Worm (Caenorhabditis elegans) whole organism, mixed stage, embryonic: Measurements from ENCODE around the gene F09C6.15.

Experiments
- M03D4.4 ChIP-seq: sonication (generic microtip); optimal IDR thresholded peaks from 2 replicates; lab custom pipeline; 2017; ENCODE audit warnings: mild to moderate bottlenecking, missing genetic modification characterization, missing compliant biosample characterization
- bed-3 ChIP-seq: fragments of 200-800 bp; sonication (Bioruptor generic); optimal IDR thresholded peaks from 3 replicates; lab custom pipeline; 2018; ENCODE audit warnings: mild to moderate bottlenecking, missing genetic modification characterization, moderate library complexity, missing compliant biosample characterization
- blmp-1 ChIP-seq: fragments of 150-350 bp; optimal IDR thresholded peaks from 2 replicates; lab custom pipeline; 2014; ENCODE audit warnings: missing biosample characterization, missing genetic modification characterization
- ceh-39 ChIP-seq: fragments of 150-350 bp; optimal IDR thresholded peaks from 2 replicates; lab custom pipeline; 2014; ENCODE audit warnings: missing biosample characterization, missing genetic modification characterization
- ceh-43 ChIP-seq: fragments of 200-800 bp; sonication (Bioruptor generic); optimal IDR thresholded peaks from 2 replicates; lab custom pipeline; 2018; ENCODE audit warnings: mild to moderate bottlenecking, missing genetic modification characterization, moderate library complexity, missing compliant biosample characterization
- ceh-83 ChIP-seq: fragments of 200-800 bp; sonication (Bioruptor generic); optimal IDR thresholded peaks from 2 replicates; lab custom pipeline; 2018; ENCODE audit warnings: mild to moderate bottlenecking, missing genetic modification characterization, missing compliant biosample characterization
- ces-1 ChIP-seq: fragments of 150-350 bp; optimal IDR thresholded peaks from 2 replicates; lab custom pipeline; 2014; ENCODE audit warnings: missing biosample characterization, missing genetic modification reagents, missing genetic modification characterization
- drap-1 ChIP-seq: fragments of 200-800 bp; sonication (Bioruptor generic); optimal IDR thresholded peaks from 3 replicates; lab custom pipeline; 2018; ENCODE audit warnings: mild to moderate bottlenecking, missing genetic modification characterization, missing compliant biosample characterization
- elt-3 ChIP-seq: fragments of 150-350 bp; optimal IDR thresholded peaks from 2 replicates; lab custom pipeline; 2014; ENCODE audit warnings: missing biosample characterization, missing genetic modification characterization
- flh-1 ChIP-seq: fragments of 200-800 bp; sonication (Bioruptor generic); optimal IDR thresholded peaks from 2 replicates; lab custom pipeline; 2018; ENCODE audit warnings: mild to moderate bottlenecking, missing genetic modification characterization, moderate library complexity, missing compliant biosample characterization
- ham-2 ChIP-seq: fragments of 200-800 bp; sonication (Bioruptor generic); optimal IDR thresholded peaks from 2 replicates; lab custom pipeline; 2018; ENCODE audit warnings: mild to moderate bottlenecking, missing genetic modification characterization, missing compliant biosample characterization
- hlh-1 ChIP-seq: fragments of 150-350 bp; optimal IDR thresholded peaks from 2 replicates; lab custom pipeline; 2014; ENCODE audit warnings: missing biosample characterization, missing genetic modification reagents, missing genetic modification characterization
- lin-13 ChIP-seq: fragments of 150-350 bp; optimal IDR thresholded peaks from 2 replicates; lab custom pipeline; 2014; ENCODE audit warnings: missing biosample characterization, missing genetic modification characterization
- lin-32 ChIP-seq: fragments of 200-800 bp; sonication (Bioruptor generic); optimal IDR thresholded peaks from 2 replicates; lab custom pipeline; 2018; ENCODE audit warnings: mild to moderate bottlenecking, missing genetic modification characterization, missing compliant biosample characterization
- lsy-2 ChIP-seq: fragments of 150-350 bp; optimal IDR thresholded peaks from 2 replicates; lab custom pipeline; 2014; ENCODE audit warnings: missing biosample characterization, missing genetic modification characterization
- mab-5 ChIP-seq: fragments of 150-350 bp; optimal IDR thresholded peaks from 2 replicates; lab custom pipeline; 2014; ENCODE audit warnings: missing biosample characterization, missing genetic modification characterization
- mep-1 ChIP-seq: fragments of 150-350 bp; optimal IDR thresholded peaks from 2 replicates; lab custom pipeline; 2017; ENCODE audit warnings: missing biosample characterization, missing genetic modification reagents, missing genetic modification characterization, inconsistent platforms
- mls-2 ChIP-seq: sonication (generic microtip); optimal IDR thresholded peaks from 2 replicates; lab custom pipeline; 2016; ENCODE audit warnings: mild to moderate bottlenecking, missing genetic modification characterization, moderate library complexity, missing compliant biosample characterization
- nhr-12 ChIP-seq: fragments of 150-350 bp; optimal IDR thresholded peaks from 2 replicates; lab custom pipeline; 2014; ENCODE audit warnings: missing biosample characterization, missing genetic modification characterization
- nhr-2 ChIP-seq: fragments of 150-350 bp; optimal IDR thresholded peaks from 2 replicates; lab custom pipeline; 2014; ENCODE audit warnings: missing biosample characterization, missing genetic modification characterization
- nhr-237 ChIP-seq: fragments of 150-350 bp; optimal IDR thresholded peaks from 2 replicates; lab custom pipeline; 2014; ENCODE audit warnings: missing biosample characterization, missing genetic modification characterization
- nhr-28 ChIP-seq: fragments of 150-350 bp; optimal IDR thresholded peaks from 2 replicates; lab custom pipeline; 2014; ENCODE audit warnings: missing biosample characterization, missing genetic modification characterization
- sem-2 ChIP-seq: fragments of 200-800 bp; sonication (Bioruptor generic); optimal IDR thresholded peaks from 2 replicates; lab custom pipeline; 2018; ENCODE audit warnings: mild to moderate bottlenecking, missing genetic modification characterization, missing compliant biosample characterization
- tbx-8 ChIP-seq: fragments of 200-800 bp; sonication (Bioruptor generic); optimal IDR thresholded peaks from 2 replicates; lab custom pipeline; 2018; ENCODE audit warnings: mild to moderate bottlenecking, missing genetic modification characterization, moderate library complexity, missing compliant biosample characterization
- unc-120 ChIP-seq: sonication (generic microtip); optimal IDR thresholded peaks from 2 replicates; lab custom pipeline; 2017; ENCODE audit warnings: missing genetic modification characterization, missing compliant biosample characterization; ENCODE audit not compliant: poor library complexity, severe bottlenecking
- unc-39 ChIP-seq: fragments of 150-350 bp; optimal IDR thresholded peaks from 2 replicates; lab custom pipeline; 2014; ENCODE audit warnings: missing biosample characterization, missing genetic modification characterization
- unc-62 ChIP-seq: fragments of 150-350 bp; optimal IDR thresholded peaks from 2 replicates; lab custom pipeline; 2014; ENCODE audit warnings: missing biosample characterization, missing genetic modification reagents, missing genetic modification characterization
- zip-8 ChIP-seq: fragments of 150-350 bp; optimal IDR thresholded peaks from 2 replicates; lab custom pipeline; 2014; ENCODE audit warnings: missing biosample characterization, missing genetic modification characterization
- ztf-11 ChIP-seq: fragments of 150-350 bp; optimal IDR thresholded peaks from 2 replicates; lab custom pipeline; 2014; ENCODE audit warnings: missing biosample characterization, missing genetic modification characterization

Gene F09C6.15

DNA sequence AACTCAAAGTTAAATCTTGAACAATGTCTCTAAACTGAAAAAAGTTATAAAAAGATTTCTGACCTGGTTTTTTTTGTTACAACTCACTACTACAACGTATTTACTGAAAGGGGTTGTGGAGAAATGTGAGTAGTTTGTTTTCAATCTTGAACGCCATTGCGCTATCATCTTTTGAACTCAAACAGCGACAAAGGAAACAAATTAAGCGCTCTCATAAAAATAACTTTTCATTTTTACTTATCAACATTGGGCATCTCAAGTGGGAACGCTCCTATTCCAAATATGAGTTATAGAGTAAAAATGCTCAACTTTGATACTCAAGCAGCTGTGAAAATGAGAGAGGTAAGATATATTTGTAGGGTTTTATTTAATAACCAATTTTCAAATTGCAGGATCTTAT is at the start of gene F09C6.15:
F09C6.15 (plus strand) TSS at position 301 of the 400 bp plus-strand sequence.
- TF ChIP-seq ceh-83 (GFP tag; lab: Kevin White, UChicago) (no peak), bed-3 (no peak), ceh-39 (tag; lab: Kevin White, UChicago) (no peak), flh-1 (GFP tag; lab: Kevin White, UChicago) (no peak), nhr-237 (no peak), unc-62 (no peak), ztf-11 (tag; lab: Kevin White, UChicago) (no peak)

DNA sequence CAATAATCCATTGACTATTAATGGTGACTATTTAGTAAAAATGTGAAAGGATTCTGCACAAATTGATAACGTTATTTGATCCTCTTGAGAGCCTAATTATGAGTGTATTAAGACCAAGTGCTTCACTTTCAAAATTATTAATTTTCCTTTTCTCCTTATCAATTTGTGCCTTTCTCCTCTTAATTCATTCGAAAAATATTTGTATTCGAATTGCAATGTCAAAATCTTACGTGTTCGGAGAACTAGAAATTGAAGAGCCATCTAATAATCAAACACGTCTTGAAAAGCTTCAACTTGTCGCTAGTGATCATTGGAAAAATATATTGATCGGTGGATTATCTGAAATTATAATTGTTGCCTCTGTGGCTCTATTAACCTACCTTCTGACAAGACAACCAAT is 45.0 kb upstream of the F09C6.15 start, which contains the start of the genes clec-36 and clec-26:
clec-36 (minus strand) TSS at position 101 of the 400 bp plus-strand sequence.
clec-26 (plus strand) TSS at position 114 of the 400 bp plus-strand sequence.
- TF ChIP-seq lin-32 (GFP tag; lab: Kevin White, UChicago) (no peak), nhr-28 (tag; lab: Kevin White, UChicago) (no peak), elt-3 (tag; lab: Kevin White, UChicago) (no peak), mab-5 (tag; lab: Kevin White, UChicago) (no peak), zip-8 (no peak), M03D4.4 (tag; lab: Kevin White, UChicago) (no peak), lsy-2 (no peak), nhr-2 (tag; lab: Kevin White, UChicago) (no peak), drap-1 (GFP tag; lab: Kevin White, UChicago) (no peak), flh-1 (GFP tag; lab: Kevin White, UChicago) (no peak), hlh-1 (no peak), ceh-43 (GFP tag; lab: Kevin White, UChicago) (no peak), ztf-11 (tag; lab: Kevin White, UChicago) (no peak), ces-1 (GFP tag; lab: Kevin White, UChicago) (no peak), unc-39 (tag; lab: Kevin White, UChicago) (no peak), mls-2 (no peak)

DNA sequence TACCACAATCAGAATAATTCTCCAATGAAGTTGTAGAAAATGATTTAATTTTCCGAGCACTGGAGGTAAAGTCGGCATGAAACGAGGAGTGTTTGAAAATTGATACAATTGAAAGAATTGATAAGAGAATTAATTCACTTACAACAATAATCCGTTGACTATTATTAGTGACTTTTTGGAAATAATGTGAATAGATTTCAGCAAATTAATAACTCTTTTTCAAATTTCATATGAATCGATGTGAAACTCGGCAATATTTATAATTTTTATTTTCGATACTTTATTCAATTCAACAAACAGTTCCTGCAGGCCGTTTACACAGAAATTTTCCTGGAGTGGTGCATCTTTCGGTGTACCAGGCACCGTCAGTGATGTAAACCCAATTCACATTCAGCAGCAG is 41.5 kb upstream of the F09C6.15 start, which contains the start of gene clec-37:
clec-37 (minus strand) TSS at position 101 of the 400 bp plus-strand sequence.
- TF ChIP-seq bed-3, result no peak
- no peak for TF ChIP-seq mep-1
- no peak for TF ChIP-seq blmp-1
- no peak for TF ChIP-seq ces-1 (GFP tag; lab: Kevin White, UChicago)
- TF ChIP-seq lin-32 (GFP tag; lab: Kevin White, UChicago), result no peak
- TF ChIP-seq nhr-237, result no peak
- no peak for TF ChIP-seq nhr-2 (tag; lab: Kevin White, UChicago)
- TF ChIP-seq ceh-83 (GFP tag; lab: Kevin White, UChicago), result no peak
- no peak for TF ChIP-seq drap-1 (GFP tag; lab: Kevin White, UChicago)
- TF ChIP-seq tbx-8 (GFP tag; lab: Kevin White, UChicago), result no peak
- TF ChIP-seq lin-13 (tag; lab: Kevin White, UChicago), result no peak
- no peak for TF ChIP-seq unc-39 (tag; lab: Kevin White, UChicago)
- no peak for TF ChIP-seq elt-3 (tag; lab: Kevin White, UChicago)
- TF ChIP-seq lsy-2, result no peak
- no peak for TF ChIP-seq zip-8

DNA sequence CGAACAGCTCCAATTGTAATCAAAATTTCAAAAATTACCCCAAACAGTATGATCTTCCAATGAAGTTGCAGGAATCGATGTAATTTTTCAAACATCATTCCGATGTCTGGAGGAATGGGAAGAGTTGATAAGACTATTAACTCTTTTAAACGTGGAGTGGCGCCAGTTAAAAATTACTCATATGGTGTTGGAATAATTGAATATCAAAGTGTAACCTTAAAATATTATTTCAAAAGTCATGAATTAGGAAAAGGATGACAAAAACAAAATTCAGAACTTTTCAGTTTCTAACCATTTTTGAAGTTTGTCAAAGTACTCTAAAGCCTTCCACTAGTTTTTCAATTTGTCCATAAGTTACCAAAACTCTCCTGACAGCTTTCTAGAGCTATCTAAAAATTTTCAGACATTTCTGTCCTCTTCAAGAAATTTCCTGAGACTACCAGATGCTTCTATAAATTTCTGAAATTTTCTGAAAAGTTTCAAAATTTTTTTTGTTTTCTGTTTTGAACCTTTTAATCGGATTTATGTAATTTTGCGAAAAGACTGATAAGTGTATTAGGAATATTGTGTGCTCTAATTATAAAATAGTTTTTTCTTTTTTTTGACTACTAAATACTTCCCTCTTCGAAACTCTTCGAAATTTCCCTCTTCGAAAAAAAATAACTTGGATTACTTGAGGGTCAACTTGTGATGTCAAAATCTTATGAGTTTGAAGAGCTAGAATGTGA is 39.4 kb upstream of the F09C6.15 start, which contains the start of the genes clec-35 and clec-27:
clec-35 (minus strand) TSS at position 101 of the 728 bp plus-strand sequence.
clec-27 (plus strand) TSS at position 678 of the 728 bp plus-strand sequence.
- TF ChIP-seq M03D4.4 (tag; lab: Kevin White, UChicago) (no peak), hlh-1 (no peak), elt-3 (tag; lab: Kevin White, UChicago) (no peak), mls-2 (no peak), unc-120 (tag; lab: Kevin White, UChicago) (no peak), ceh-83 (GFP tag; lab: Kevin White, UChicago) (no peak), ceh-43 (GFP tag; lab: Kevin White, UChicago) (no peak), tbx-8 (GFP tag; lab: Kevin White, UChicago) (no peak), ham-2 (GFP tag; lab: Kevin White, UChicago) (no peak), nhr-12 (tag; lab: Kevin White, UChicago) (no peak), ceh-39 (tag; lab: Kevin White, UChicago) (no peak), mab-5 (tag; lab: Kevin White, UChicago) (no peak), lin-32 (GFP tag; lab: Kevin White, UChicago) (no peak), drap-1 (GFP tag; lab: Kevin White, UChicago) (no peak)

DNA sequence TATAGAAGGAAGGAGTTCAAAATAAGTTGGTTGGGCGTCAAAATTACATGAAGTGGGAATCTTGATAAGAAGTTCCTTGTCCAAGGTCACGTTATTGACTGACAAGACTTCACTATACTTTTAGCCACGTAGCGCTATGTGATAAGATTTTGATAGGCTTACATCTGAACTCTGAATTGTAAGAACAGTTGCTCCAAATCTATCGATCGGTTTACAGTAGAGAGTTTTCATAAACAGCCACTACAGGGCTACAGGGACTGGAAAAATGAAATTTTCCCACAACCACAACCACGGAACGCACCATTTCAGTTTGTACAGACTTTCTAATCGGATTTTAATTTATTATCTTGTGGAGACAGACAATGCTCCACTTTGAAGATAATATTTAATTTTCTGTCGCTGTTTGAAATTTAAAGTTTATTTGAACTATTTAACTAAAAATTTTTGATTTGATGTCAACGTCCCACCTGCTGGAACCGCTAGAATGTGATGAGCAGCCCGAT is 35.5 kb upstream of the F09C6.15 start, which contains the start of the genes clec-31 and clec-22:
clec-31 (minus strand) TSS at position 101 of the 503 bp plus-strand sequence.
clec-22 (plus strand) TSS at position 453 of the 503 bp plus-strand sequence.
- TF ChIP-seq zip-8 (no peak), ham-2 (GFP tag; lab: Kevin White, UChicago) (no peak), sem-2 (GFP tag; lab: Kevin White, UChicago) (no peak), hlh-1 (no peak)
- TF ChIP-seq, all 35 proteins: peak for 0
